Worm (Caenorhabditis elegans): ENCODE measurements around the gene C06A1.6.
A peak's percentile ranks its signal among the peaks of the same experiment; 100 is the strongest.

C06A1.6 gene

ce11 chrII:10519863-10520262, 44.6 kb downstream of the C06A1.6 start:
- TF ChIP-seq aha-1 (tag) (peak; percentile 80), zip-2 (tag; optimal IDR thresholded peaks at IDR 0.05) (no peak)

- TF ChIP-seq dmd-6 (GFP tag; IDR thresholded peaks at IDR 0.05) = 0 out of 2 replicates have a peak, but pooled peaks have one; percentile 8
- no peak for TF ChIP-seq F26F4.8 (GFP tag; conservative IDR thresholded peaks at IDR 0.05)
Measured at ce11 chrII:10519017-10519416, 45.5 kb downstream of the C06A1.6 start, which contains the start of gene F59B10.4. F59B10.4 (minus strand) TSS chrII:10519117.

ce11 chrII:10516375-10516774, 48.1 kb downstream of the C06A1.6 start:
- TF ChIP-seq nhr-28 (tag; optimal IDR thresholded peaks at IDR 0.05) (peak; percentile 40), saeg-2 (GFP tag; IDR thresholded peaks at IDR 0.05) (no peak), egl-43 (GFP tag; IDR thresholded peaks at IDR 0.05) (no peak), mxl-3 (GFP tag; optimal IDR thresholded peaks at IDR 0.05) (peak; percentile 27), zag-1 (tag; optimal IDR thresholded peaks at IDR 0.05) (no peak), nhr-111 (GFP tag; optimal IDR thresholded peaks at IDR 0.05) (no peak), ctbp-1 (GFP tag; IDR thresholded peaks at IDR 0.05) (no peak), nhr-6 (tag; optimal IDR thresholded peaks at IDR 0.05) (no peak), mes-2 (tag; optimal IDR thresholded peaks at IDR 0.05; ENCODE audit: poor library complexity, severe bottlenecking) (no peak), daf-19 (GFP tag; conservative IDR thresholded peaks at IDR 0.05) (no peak), nhr-10 (tag; optimal IDR thresholded peaks at IDR 0.05) (no peak), lir-3 (tag; optimal IDR thresholded peaks at IDR 0.05) (no peak), fkh-10 (GFP tag; optimal IDR thresholded peaks at IDR 0.05) (no peak), ceh-32 (tag; optimal IDR thresholded peaks at IDR 0.05; ENCODE audit: poor library complexity) (no peak), nhr-11 (tag; optimal IDR thresholded peaks at IDR 0.05) (peak; percentile 4), R02D3.7 (tag; optimal IDR thresholded peaks at IDR 0.05) (no peak), tag-97 (GFP tag; IDR thresholded peaks at IDR 0.05) (no peak), Y75B8A.6 (GFP tag; IDR thresholded peaks at IDR 0.05) (no peak), nhr-41 (GFP tag; IDR thresholded peaks at IDR 0.05) (no peak), dmd-6 (GFP tag; IDR thresholded peaks at IDR 0.05) (no peak), F37D6.2 (tag; optimal IDR thresholded peaks at IDR 0.05) (no peak), lin-38 (GFP tag; IDR thresholded peaks at IDR 0.05) (no peak), spr-1 (tag; optimal IDR thresholded peaks at IDR 0.05) (no peak), nhr-48 (tag; optimal IDR thresholded peaks at IDR 0.05) (no peak), F44E2.7 (GFP tag; IDR thresholded peaks at IDR 0.05) (no peak), F26F4.8 (GFP tag; conservative IDR thresholded peaks at IDR 0.05) (no peak), hmg-1.1 (GFP tag; IDR thresholded peaks at IDR 0.05) (no peak), fos-1 (tag; optimal IDR thresholded peaks at IDR 0.05) (no peak), arid-1 (GFP tag; conservative IDR thresholded peaks at IDR 0.05) (no peak), F49E8.2 (tag; optimal IDR thresholded peaks at IDR 0.05; ENCODE audit: borderline replicate concordance) (no peak), daf-12 (tag; optimal IDR thresholded peaks at IDR 0.05) (no peak), dve-1 (tag; optimal IDR thresholded peaks at IDR 0.05; ENCODE audit: insufficient read depth) (peak; percentile 6), mdl-1 (tag; optimal IDR thresholded peaks at IDR 0.05) (peak in 1 of 2 experiments; percentile 28), Y105C5A.15 (GFP tag; IDR thresholded peaks at IDR 0.05) (no peak), F10B5.3 (tag; optimal IDR thresholded peaks at IDR 0.05) (no peak), spr-3 (GFP tag; optimal IDR thresholded peaks at IDR 0.05) (no peak), dmd-9 (GFP tag; IDR thresholded peaks at IDR 0.05) (no peak), zfp-3 (GFP tag; conservative IDR thresholded peaks at IDR 0.05) (no peak), ZK337.2 (GFP tag; IDR thresholded peaks at IDR 0.05) (no peak), hif-1 (tag; optimal IDR thresholded peaks at IDR 0.05) (no peak), zip-11 (GFP tag; IDR thresholded peaks at IDR 0.05) (no peak), aha-1 (tag) (no peak), mxl-2 (GFP tag; conservative IDR thresholded peaks at IDR 0.05) (no peak), madf-5 (GFP tag; IDR thresholded peaks at IDR 0.05) (no peak), snpc-4 (tag; optimal IDR thresholded peaks at IDR 0.05) (no peak), vab-7 (GFP tag; IDR thresholded peaks at IDR 0.05) (no peak), hlh-11 (tag; optimal IDR thresholded peaks at IDR 0.05) (peak; percentile 20)
